Worm (Caenorhabditis elegans) whole organism, early embryonic: ENCODE measurements around the gene atf-4.

Experiments
- B0310.2 ChIP-seq: sonication (generic microtip); optimal IDR thresholded peaks from 2 replicates; lab custom pipeline; 2016; ENCODE audit warnings: mild to moderate bottlenecking, missing genetic modification characterization, missing compliant biosample characterization
- F13C5.2 ChIP-seq: sonication (generic microtip); optimal IDR thresholded peaks from 2 replicates; lab custom pipeline; 2017; ENCODE audit warnings: mild to moderate bottlenecking, missing genetic modification characterization, inconsistent platforms, missing compliant biosample characterization
- aly-1 ChIP-seq: sonication (generic microtip); optimal IDR thresholded peaks from 2 replicates; lab custom pipeline; 2016; ENCODE audit warnings: missing genetic modification characterization, missing compliant biosample characterization
- ama-1 ChIP-seq: fragments of 150-350 bp; optimal IDR thresholded peaks from 2 replicates; lab custom pipeline; 2014
- ceh-13 ChIP-seq: fragments of 200-800 bp; sonication (Bioruptor generic); optimal IDR thresholded peaks from 2 replicates; lab custom pipeline; 2018; ENCODE audit warnings: mild to moderate bottlenecking, missing genetic modification characterization, missing compliant biosample characterization
- ceh-36 ChIP-seq: sonication (generic microtip); optimal IDR thresholded peaks from 2 replicates; lab custom pipeline; 2016; ENCODE audit warnings: missing genetic modification characterization, inconsistent platforms, missing compliant biosample characterization
- ets-7 ChIP-seq: sonication (generic microtip); optimal IDR thresholded peaks from 2 replicates; lab custom pipeline; 2016; ENCODE audit warnings: missing genotype, missing genetic modification characterization, missing compliant biosample characterization
- flt-1 ChIP-seq: fragments of 200-800 bp; sonication (Bioruptor generic); IDR thresholded peaks from 2 replicates; pipeline ENCODE4 v1.3.6; 2022; ENCODE audit warnings: missing genetic modification characterization, missing compliant biosample characterization
- hmbx-1 ChIP-seq: sonication (generic microtip); optimal IDR thresholded peaks from 2 replicates; lab custom pipeline; 2016; ENCODE audit warnings: mild to moderate bottlenecking, missing genetic modification characterization, missing compliant biosample characterization
- hmg-4 ChIP-seq: fragments of 200-800 bp; sonication (Bioruptor generic); optimal IDR thresholded peaks from 2 replicates; lab custom pipeline; 2018; ENCODE audit warnings: mild to moderate bottlenecking, missing genetic modification characterization, missing compliant biosample characterization
- hnd-1 ChIP-seq: sonication (generic microtip); optimal IDR thresholded peaks from 2 replicates; lab custom pipeline; 2016; ENCODE audit warnings: missing genetic modification characterization, missing compliant biosample characterization
- pes-1 ChIP-seq: fragments of 200-800 bp; sonication (Bioruptor generic); IDR thresholded peaks from 2 replicates; pipeline ENCODE4 v1.3.6; 2022; ENCODE audit warnings: missing genetic modification reagents, missing genetic modification characterization, missing compliant biosample characterization
- scrt-1 ChIP-seq: fragments of 200-800 bp; sonication (Bioruptor generic); IDR thresholded peaks from 2 replicates; pipeline ENCODE4 v1.3.6; 2022; ENCODE audit warnings: missing genetic modification characterization, missing compliant biosample characterization
- sea-1 ChIP-seq: fragments of 200-800 bp; sonication (Bioruptor generic); conservative IDR thresholded peaks from 2 replicates; pipeline ENCODE4 v1.3.6; 2022; ENCODE audit warnings: missing genetic modification characterization, missing compliant biosample characterization
- tbx-11 ChIP-seq: fragments of 200-800 bp; sonication (Bioruptor generic); IDR thresholded peaks from 2 replicates; pipeline ENCODE4 v1.3.6; 2022; ENCODE audit warnings: missing genetic modification characterization, missing compliant biosample characterization
- tbx-37 ChIP-seq: fragments of 200-800 bp; sonication (Bioruptor generic); conservative IDR thresholded peaks from 2 replicates; pipeline ENCODE4 v1.3.6; 2022; ENCODE audit warnings: missing genetic modification reagents, missing genetic modification characterization, missing compliant biosample characterization
- tra-4 ChIP-seq: sonication (generic microtip); optimal IDR thresholded peaks from 2 replicates; lab custom pipeline; 2017; ENCODE audit warnings: missing genetic modification characterization, missing compliant biosample characterization

Gene atf-4

DNA sequence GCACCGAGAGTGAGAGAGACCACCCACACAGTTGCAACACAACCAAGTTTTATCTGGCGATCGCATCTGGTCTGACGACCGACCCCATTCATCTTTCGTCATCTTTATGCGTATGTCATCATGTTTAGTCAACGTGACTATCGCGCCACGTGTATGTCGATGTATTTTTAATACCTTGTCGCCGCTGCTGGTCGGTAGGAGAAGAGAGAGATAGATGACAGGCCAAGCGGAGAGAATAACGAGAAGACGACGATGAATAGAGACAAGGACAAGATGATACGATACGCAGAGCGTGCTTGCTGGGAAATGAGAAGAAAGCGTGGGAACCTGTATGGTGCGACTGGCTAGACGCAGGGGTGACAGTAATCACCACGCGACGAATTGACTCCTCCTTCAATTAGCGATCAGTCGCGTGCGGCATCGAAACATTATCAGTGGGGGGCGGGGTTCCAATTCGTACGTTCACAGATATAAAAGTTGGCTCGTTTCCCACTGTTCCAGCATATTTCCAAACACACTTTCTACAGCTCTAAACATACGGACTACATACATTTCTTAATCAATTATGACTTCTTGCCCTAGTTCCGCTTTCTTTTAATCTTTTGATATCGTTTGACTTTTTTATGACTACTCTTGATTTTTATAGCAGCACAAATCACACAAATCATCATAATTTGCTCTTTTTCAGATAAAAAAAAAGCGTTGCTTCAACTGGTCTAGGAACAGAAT, 20.1 kb downstream of the atf-4 start, which contains the start of gene tatn-1:
TSS of gene tatn-1 (plus strand) at position 689 of the 729 bp plus-strand sequence.
- TF ChIP-seq ceh-13 (GFP tag; lab: Kevin White, UChicago) (no peak), flt-1 (GFP tag; lab: Robert Waterston, UW) (no peak), B0310.2 (tag; lab: Kevin White, UChicago) (no peak), pes-1 (GFP tag; lab: Robert Waterston, UW) (no peak), ceh-36 (tag; lab: Kevin White, UChicago) (no peak), aly-1 (tag; lab: Kevin White, UChicago) (no peak), sea-1 (no peak), hmbx-1 (no peak), hmg-4 (GFP tag; lab: Kevin White, UChicago) (no peak), ets-7 (tag; lab: Kevin White, UChicago) (no peak), ama-1 (lab: Kevin White, UChicago) (no peak), scrt-1 (GFP tag; lab: Robert Waterston, UW) (no peak), tra-4 (no peak), hnd-1 (tag; lab: Kevin White, UChicago) (no peak), F13C5.2 (tag; lab: Kevin White, UChicago) (no peak)

DNA sequence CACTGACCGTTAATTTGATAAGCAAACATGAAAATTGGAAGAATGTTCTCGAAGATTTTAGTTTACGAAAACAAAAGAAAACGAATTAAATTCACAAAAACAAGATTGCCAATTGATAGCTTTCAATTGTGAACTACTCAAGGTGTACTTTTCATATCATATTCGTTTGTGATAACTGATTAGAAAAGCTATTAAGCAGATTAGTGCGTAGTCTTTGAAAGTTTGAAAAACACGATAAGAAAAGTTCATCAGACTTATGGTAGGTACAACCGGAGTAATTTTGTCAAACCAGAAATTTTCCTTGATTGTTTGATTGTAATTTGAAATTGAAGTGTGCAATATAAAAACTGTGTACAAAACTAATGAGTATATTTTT, 23.1 kb downstream of the atf-4 start:
- TF ChIP-seq aly-1 (tag; lab: Kevin White, UChicago) (no peak), F13C5.2 (tag; lab: Kevin White, UChicago) (no peak), ceh-36 (tag; lab: Kevin White, UChicago) (no peak), sea-1 (no peak), ets-7 (tag; lab: Kevin White, UChicago) (no peak), tbx-11 (GFP tag; lab: Robert Waterston, UW) (no peak), B0310.2 (tag; lab: Kevin White, UChicago) (no peak), hmbx-1 (no peak)

DNA sequence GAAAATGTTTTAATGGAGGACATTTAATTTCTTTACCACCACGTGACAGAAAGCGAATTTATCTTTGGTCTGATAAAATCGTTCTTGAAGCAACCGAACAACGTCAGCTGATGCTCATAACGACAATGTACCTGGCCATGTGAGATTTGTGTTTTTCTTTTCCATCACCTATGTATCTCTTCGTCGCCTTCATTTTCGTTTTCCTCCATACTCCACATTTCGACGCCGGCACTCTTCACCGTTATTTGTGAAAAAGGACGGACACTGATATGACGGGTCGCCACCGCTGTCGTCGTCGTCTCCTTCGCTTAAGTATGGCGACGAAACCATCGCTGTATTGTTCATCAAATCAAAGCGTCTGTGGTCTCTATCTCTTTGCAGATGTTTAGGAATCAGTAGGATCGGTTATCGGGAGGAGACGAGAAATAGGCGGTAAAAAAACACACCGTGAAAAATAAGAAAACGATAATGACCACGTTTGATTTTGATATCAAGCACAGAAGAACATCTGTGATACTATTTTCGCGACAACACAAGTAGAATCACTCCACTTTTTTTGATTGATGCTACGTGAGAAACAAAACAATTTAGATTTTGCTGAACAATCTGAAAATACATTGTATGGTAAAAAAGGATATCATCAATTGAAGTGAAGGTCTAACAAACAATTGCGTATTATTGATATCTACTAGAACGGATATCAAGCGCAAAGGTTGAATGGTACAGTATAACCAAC, 23.6 kb downstream of the atf-4 start:
- TF ChIP-seq tra-4 (no peak), ama-1 (lab: Kevin White, UChicago) (no peak), aly-1 (tag; lab: Kevin White, UChicago) (no peak), B0310.2 (tag; lab: Kevin White, UChicago) (no peak), flt-1 (GFP tag; lab: Robert Waterston, UW) (no peak), ets-7 (tag; lab: Kevin White, UChicago) (no peak), pes-1 (GFP tag; lab: Robert Waterston, UW) (no peak), scrt-1 (GFP tag; lab: Robert Waterston, UW) (no peak), tbx-37 (no peak), ceh-13 (GFP tag; lab: Kevin White, UChicago) (no peak), hnd-1 (tag; lab: Kevin White, UChicago) (no peak)

DNA sequence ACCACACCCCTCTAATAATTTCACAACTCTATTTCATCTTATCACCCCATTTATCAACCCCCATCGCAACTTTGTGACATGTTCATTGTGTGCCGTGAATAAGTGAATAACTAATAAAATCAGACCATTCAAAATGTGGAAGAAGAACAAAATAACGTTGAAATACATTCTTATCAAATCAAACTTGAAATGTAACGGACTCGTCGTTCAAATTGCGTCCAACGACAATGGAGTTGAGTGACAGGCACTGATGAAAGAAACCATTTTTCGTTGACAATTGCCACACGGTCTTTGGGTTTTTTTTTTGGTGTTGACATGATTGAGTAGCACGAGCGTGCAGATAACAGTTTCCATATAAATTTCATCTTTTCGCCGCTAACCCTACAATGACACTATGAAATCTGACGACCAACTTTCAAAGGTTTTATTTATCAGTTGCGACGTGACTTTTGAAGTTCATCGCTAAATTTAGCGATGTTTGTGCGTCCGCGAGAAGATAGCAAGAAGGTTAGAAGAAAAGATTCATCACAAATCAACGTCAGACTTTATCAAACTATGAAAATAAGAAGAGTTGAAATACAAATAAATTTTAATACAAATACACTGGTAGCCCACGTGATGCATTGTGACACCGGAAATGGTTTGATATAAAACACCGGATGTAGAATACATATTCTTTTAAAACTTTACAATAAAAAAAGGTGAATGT, 27.0 kb downstream of the atf-4 start:
- TF ChIP-seq ama-1 (lab: Kevin White, UChicago) (no peak), F13C5.2 (tag; lab: Kevin White, UChicago) (no peak), hmg-4 (GFP tag; lab: Kevin White, UChicago) (no peak), pes-1 (GFP tag; lab: Robert Waterston, UW) (no peak), flt-1 (GFP tag; lab: Robert Waterston, UW) (no peak), aly-1 (tag; lab: Kevin White, UChicago) (no peak), hnd-1 (tag; lab: Kevin White, UChicago) (no peak), ceh-36 (tag; lab: Kevin White, UChicago) (no peak), ets-7 (tag; lab: Kevin White, UChicago) (no peak), hmbx-1 (no peak), tbx-11 (GFP tag; lab: Robert Waterston, UW) (no peak), B0310.2 (tag; lab: Kevin White, UChicago) (no peak), ceh-13 (GFP tag; lab: Kevin White, UChicago) (no peak), scrt-1 (GFP tag; lab: Robert Waterston, UW) (no peak), tbx-37 (no peak), sea-1 (no peak), tra-4 (no peak)

DNA sequence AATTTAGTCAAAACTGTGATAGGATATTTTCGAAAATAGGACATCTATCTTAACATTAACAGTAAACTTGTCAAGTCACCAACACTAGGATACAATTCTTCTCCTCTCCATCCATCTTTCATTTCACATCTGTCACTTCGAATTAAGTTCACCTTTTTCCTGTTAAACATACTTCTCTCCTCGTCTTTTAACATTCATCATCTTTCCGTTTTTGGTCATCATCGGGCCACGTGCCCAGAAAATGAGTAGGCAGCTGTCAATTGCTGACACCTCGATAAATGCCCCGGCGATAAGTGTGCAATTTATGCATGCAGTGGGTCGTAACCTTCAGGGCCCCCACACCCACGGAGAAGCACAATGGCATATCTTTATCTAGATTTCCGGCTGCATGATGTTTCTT, 30.4 kb downstream of the atf-4 start:
- TF ChIP-seq tbx-11 (GFP tag; lab: Robert Waterston, UW) (no peak), ceh-36 (tag; lab: Kevin White, UChicago) (no peak), aly-1 (tag; lab: Kevin White, UChicago) (no peak), hnd-1 (tag; lab: Kevin White, UChicago) (no peak), hmg-4 (GFP tag; lab: Kevin White, UChicago) (no peak), ceh-13 (GFP tag; lab: Kevin White, UChicago) (no peak), ama-1 (lab: Kevin White, UChicago) (no peak), ets-7 (tag; lab: Kevin White, UChicago) (no peak), scrt-1 (GFP tag; lab: Robert Waterston, UW) (no peak)

DNA sequence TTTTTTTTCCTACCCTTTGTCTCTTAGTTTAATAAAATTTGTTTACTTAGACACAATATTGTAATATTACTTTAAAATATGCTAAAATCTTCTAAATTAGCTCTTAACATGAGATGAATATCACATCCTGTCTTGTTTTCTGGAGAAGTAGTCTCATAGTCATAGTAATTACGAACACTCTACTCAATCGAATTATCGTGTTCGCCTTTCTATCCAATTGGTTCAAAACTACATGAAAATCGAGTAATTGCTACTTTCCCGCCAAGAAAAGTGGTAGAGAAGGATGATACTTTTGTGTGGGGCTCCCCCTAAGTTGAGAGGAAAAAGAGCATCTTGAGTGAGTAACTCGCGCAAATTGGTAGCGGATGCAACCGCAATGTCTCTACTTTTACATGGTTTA, 32.5 kb downstream of the atf-4 start:
- no peak for TF ChIP-seq tra-4
- TF ChIP-seq ceh-36 (tag; lab: Kevin White, UChicago) = no peak
- no peak for TF ChIP-seq hmg-4 (GFP tag; lab: Kevin White, UChicago)
- no peak for TF ChIP-seq B0310.2 (tag; lab: Kevin White, UChicago)
- no peak for TF ChIP-seq scrt-1 (GFP tag; lab: Robert Waterston, UW)
- no peak for TF ChIP-seq tbx-11 (GFP tag; lab: Robert Waterston, UW)
- TF ChIP-seq hnd-1 (tag; lab: Kevin White, UChicago) = no peak
- no peak for TF ChIP-seq F13C5.2 (tag; lab: Kevin White, UChicago)
- TF ChIP-seq flt-1 (GFP tag; lab: Robert Waterston, UW) = no peak
- no peak for TF ChIP-seq ama-1 (lab: Kevin White, UChicago)
- no peak for TF ChIP-seq ets-7 (tag; lab: Kevin White, UChicago)
- no peak for TF ChIP-seq pes-1 (GFP tag; lab: Robert Waterston, UW)
- no peak for TF ChIP-seq hmbx-1
- TF ChIP-seq tbx-37 = no peak
- no peak for TF ChIP-seq aly-1 (tag; lab: Kevin White, UChicago)
- TF ChIP-seq sea-1 = no peak
- no peak for TF ChIP-seq ceh-13 (GFP tag; lab: Kevin White, UChicago)
